Fruit fly (Drosophila melanogaster): ENCODE data around the gene gcm2.

gcm2 gene

DNA sequence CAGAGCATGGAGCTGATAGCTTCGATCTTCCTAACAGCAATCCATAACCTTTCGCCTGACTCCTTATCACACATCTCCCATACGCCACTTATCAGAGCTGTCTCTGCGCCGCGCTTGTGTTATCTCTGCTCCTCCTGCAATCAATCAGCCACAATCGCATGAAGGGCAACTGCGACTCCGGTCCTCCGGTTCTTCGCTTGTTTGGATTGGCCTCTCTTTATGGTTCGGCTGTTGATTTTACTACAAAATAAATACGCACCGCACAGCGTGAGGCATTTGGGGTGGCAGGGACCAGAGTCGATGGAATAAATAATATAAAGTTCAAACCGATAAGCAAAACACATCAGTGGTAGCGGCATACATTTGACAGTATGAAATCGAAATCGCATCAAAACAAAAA is 24.7 kb downstream of the gcm2 start (continued):
- TF ChIP-seq CG12155 (GFP tag; optimal IDR thresholded peaks at IDR 0.05) = no peak
- TF ChIP-seq CG15073 (GFP tag; optimal IDR thresholded peaks at IDR 0.05) = no peak
- peak; percentile 55; the same call in 2 of the 3 replicates for TF ChIP-seq CG11695 (GFP tag; IDR thresholded peaks at IDR 0.05)
- TF ChIP-seq D19A (tag; optimal IDR thresholded peaks at IDR 0.05) = peak; percentile 64
- peak; percentile 26; the same call in 1 of the 2 replicates for TF ChIP-seq ttk (GFP tag; IDR thresholded peaks at IDR 0.05)
- TF ChIP-seq CG34422 (GFP tag; IDR thresholded peaks at IDR 0.05) = 0 out of 3 replicates have a peak, but pooled peaks have one; percentile 16
- TF ChIP-seq fd102C (GFP tag; optimal IDR thresholded peaks at IDR 0.05) = peak; percentile 81
- peak; percentile 50 for TF ChIP-seq CG8089 (GFP tag; optimal IDR thresholded peaks at IDR 0.05)
- no peak for TF ChIP-seq CG1832 (GFP tag; optimal IDR thresholded peaks at IDR 0.05)
- no peak for TF ChIP-seq Opbp (GFP tag; IDR thresholded peaks at IDR 0.05; ENCODE audit: partially characterized antibody)
- peak; percentile 81 for TF ChIP-seq ci (GFP tag; IDR thresholded peaks at IDR 0.05)
- TF ChIP-seq Pdp1 (GFP tag; optimal IDR thresholded peaks at IDR 0.05) = peak; percentile 39 to 73
- no peak for TF ChIP-seq CG6854 (GFP tag; optimal IDR thresholded peaks at IDR 0.05)
- no peak for TF ChIP-seq usp (GFP tag; optimal IDR thresholded peaks at IDR 0.05)
- peak; percentile 43 for TF ChIP-seq CG8281 (tag; optimal IDR thresholded peaks at IDR 0.05)
- TF ChIP-seq Chrac-16 (GFP tag; optimal IDR thresholded peaks at IDR 0.05) = no peak
- TF ChIP-seq CG1647 (GFP tag; optimal IDR thresholded peaks at IDR 0.05) = peak; percentile 58
- TF ChIP-seq Stat92E (GFP tag; optimal IDR thresholded peaks at IDR 0.05) = no peak
- TF ChIP-seq CG12942 (GFP tag; optimal IDR thresholded peaks at IDR 0.05) = no peak
- no peak for TF ChIP-seq sima (GFP tag; optimal IDR thresholded peaks at IDR 0.05)
- 0 out of 2 replicates have a peak, but pooled peaks have one; percentile 22 for TF ChIP-seq rib (GFP tag; IDR thresholded peaks at IDR 0.05)
- peak; percentile 35 for TF ChIP-seq CG13424 (tag; optimal IDR thresholded peaks at IDR 0.05)
- no peak for TF ChIP-seq wor (GFP tag; IDR thresholded peaks at IDR 0.05)
- TF ChIP-seq CG1602 (GFP tag; optimal IDR thresholded peaks at IDR 0.05) = peak; percentile 34
- TF ChIP-seq CG11560 (tag; IDR thresholded peaks at IDR 0.05) = no peak
- peak; percentile 69 for TF ChIP-seq CG16863 (GFP tag; optimal IDR thresholded peaks at IDR 0.05)
- peak; percentile 37 for TF ChIP-seq CG17802 (tag; optimal IDR thresholded peaks at IDR 0.05)
- TF ChIP-seq CG10147 (GFP tag; optimal IDR thresholded peaks at IDR 0.05) = no peak
- peak; percentile 8 for TF ChIP-seq jing (GFP tag; optimal IDR thresholded peaks at IDR 0.05)
- no peak for TF ChIP-seq CG30020 (tag; optimal IDR thresholded peaks at IDR 0.05)
- peak; percentile 59 for TF ChIP-seq Fer3 (tag; optimal IDR thresholded peaks at IDR 0.05)
- TF ChIP-seq CG10979 (tag; optimal IDR thresholded peaks at IDR 0.05) = peak; percentile 50
- TF ChIP-seq CG13775 (GFP tag; optimal IDR thresholded peaks at IDR 0.05) = peak; percentile 12
- 0 out of 2 replicates have a peak, but pooled peaks have one; percentile 24 for TF ChIP-seq stc (GFP tag; IDR thresholded peaks at IDR 0.05)
- no peak for TF ChIP-seq Sox102F (GFP tag; optimal IDR thresholded peaks at IDR 0.05)
- no peak for TF ChIP-seq CG12744 (GFP tag; optimal IDR thresholded peaks at IDR 0.05)
- TF ChIP-seq ems (GFP tag; optimal IDR thresholded peaks at IDR 0.05) = peak; percentile 22
- TF ChIP-seq CG11085 (GFP tag; IDR thresholded peaks at IDR 0.05) = peak; percentile 33; the same call in 1 of the 2 replicates
- TF ChIP-seq dati (GFP tag; IDR thresholded peaks at IDR 0.05) = 0 out of 2 replicates have a peak, but pooled peaks have one; percentile 42
- peak; percentile 20 for TF ChIP-seq CG4854 (GFP tag; optimal IDR thresholded peaks at IDR 0.05)
- no peak for TF ChIP-seq lmd (GFP tag; IDR thresholded peaks at IDR 0.05)
- TF ChIP-seq amos (GFP tag; IDR thresholded peaks at IDR 0.05; ENCODE audit: partially characterized antibody) = no peak
- peak; percentile 73 for TF ChIP-seq CG18599 (GFP tag; optimal IDR thresholded peaks at IDR 0.05)
- no peak for TF ChIP-seq mld (GFP tag; IDR thresholded peaks at IDR 0.05; ENCODE audit: partially characterized antibody)
- TF ChIP-seq CG2116 (GFP tag; optimal IDR thresholded peaks at IDR 0.05) = peak; percentile 26
- TF ChIP-seq nmo (GFP tag; optimal IDR thresholded peaks at IDR 0.05) = peak; percentile 9
- no peak for TF ChIP-seq Doc2 (GFP tag; IDR thresholded peaks at IDR 0.05)
- peak; percentile 45 for TF ChIP-seq unpg (GFP tag; optimal IDR thresholded peaks at IDR 0.05)
- TF ChIP-seq bowl (GFP tag; IDR thresholded peaks at IDR 0.05) = no peak
- TF ChIP-seq Max (GFP tag; optimal IDR thresholded peaks at IDR 0.05) = peak; percentile 42
- no peak for TF ChIP-seq hth (optimal IDR thresholded peaks at IDR 0.05)

Data from whole organism, embryonic.